Worm (Caenorhabditis elegans) whole organism, early embryonic: ENCODE results near the gene T05C3.2.

Source experiments
- F13C5.2 ChIP-seq: sonication (generic microtip); optimal IDR thresholded peaks from 2 replicates; lab custom pipeline; 2017; ENCODE audit warnings: mild to moderate bottlenecking, missing genetic modification characterization, inconsistent platforms, missing compliant biosample characterization
- aly-1 ChIP-seq: sonication (generic microtip); optimal IDR thresholded peaks from 2 replicates; lab custom pipeline; 2016; ENCODE audit warnings: missing genetic modification characterization, missing compliant biosample characterization
- ama-1 ChIP-seq: fragments of 150-350 bp; optimal IDR thresholded peaks from 2 replicates; lab custom pipeline; 2014
- ceh-13 ChIP-seq: fragments of 200-800 bp; sonication (Bioruptor generic); optimal IDR thresholded peaks from 2 replicates; lab custom pipeline; 2018; ENCODE audit warnings: mild to moderate bottlenecking, missing genetic modification characterization, missing compliant biosample characterization
- ceh-36 ChIP-seq: sonication (generic microtip); optimal IDR thresholded peaks from 2 replicates; lab custom pipeline; 2016; ENCODE audit warnings: missing genetic modification characterization, inconsistent platforms, missing compliant biosample characterization
- ets-7 ChIP-seq: sonication (generic microtip); optimal IDR thresholded peaks from 2 replicates; lab custom pipeline; 2016; ENCODE audit warnings: missing genotype, missing genetic modification characterization, missing compliant biosample characterization
- hmbx-1 ChIP-seq: sonication (generic microtip); optimal IDR thresholded peaks from 2 replicates; lab custom pipeline; 2016; ENCODE audit warnings: mild to moderate bottlenecking, missing genetic modification characterization, missing compliant biosample characterization
- hmg-4 ChIP-seq: fragments of 200-800 bp; sonication (Bioruptor generic); optimal IDR thresholded peaks from 2 replicates; lab custom pipeline; 2018; ENCODE audit warnings: mild to moderate bottlenecking, missing genetic modification characterization, missing compliant biosample characterization
- hnd-1 ChIP-seq: sonication (generic microtip); optimal IDR thresholded peaks from 2 replicates; lab custom pipeline; 2016; ENCODE audit warnings: missing genetic modification characterization, missing compliant biosample characterization
- pes-1 ChIP-seq: fragments of 200-800 bp; sonication (Bioruptor generic); IDR thresholded peaks from 2 replicates; pipeline ENCODE4 v1.3.6; 2022; ENCODE audit warnings: missing genetic modification reagents, missing genetic modification characterization, missing compliant biosample characterization
- scrt-1 ChIP-seq: fragments of 200-800 bp; sonication (Bioruptor generic); IDR thresholded peaks from 2 replicates; pipeline ENCODE4 v1.3.6; 2022; ENCODE audit warnings: missing genetic modification characterization, missing compliant biosample characterization
- sea-1 ChIP-seq: fragments of 200-800 bp; sonication (Bioruptor generic); conservative IDR thresholded peaks from 2 replicates; pipeline ENCODE4 v1.3.6; 2022; ENCODE audit warnings: missing genetic modification characterization, missing compliant biosample characterization
- tbx-37 ChIP-seq: fragments of 200-800 bp; sonication (Bioruptor generic); conservative IDR thresholded peaks from 2 replicates; pipeline ENCODE4 v1.3.6; 2022; ENCODE audit warnings: missing genetic modification reagents, missing genetic modification characterization, missing compliant biosample characterization

DNA sequence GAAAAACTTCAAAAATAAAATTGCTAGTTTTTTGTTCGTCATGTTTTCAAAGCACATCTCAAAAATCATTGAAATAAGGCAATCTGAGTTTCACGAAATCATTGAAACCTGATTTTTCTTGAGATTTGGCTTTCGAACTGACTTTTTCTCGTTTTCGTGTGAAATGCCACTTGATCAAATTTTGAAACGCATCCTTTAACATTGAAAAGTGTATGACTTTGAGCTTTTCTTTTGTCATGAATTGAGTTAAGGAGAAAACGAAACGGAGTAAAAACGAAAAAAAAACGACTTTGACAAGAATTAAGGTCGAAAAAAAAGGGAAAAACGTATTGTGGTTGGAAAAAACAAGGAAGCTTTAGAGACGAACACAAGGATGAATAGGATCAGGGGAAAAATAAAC lies 38.6 kb upstream of the T05C3.2 start:
- no peak for TF ChIP-seq sea-1 (GFP tag; lab: Robert Waterston, UW)
- no peak for TF ChIP-seq ets-7
- TF ChIP-seq scrt-1 (GFP tag; lab: Robert Waterston, UW), result no peak
- TF ChIP-seq hmg-4, result no peak
- TF ChIP-seq ceh-13 (GFP tag; lab: Kevin White, UChicago), result no peak
- no peak for TF ChIP-seq ama-1 (lab: Kevin White, UChicago)
- no peak for TF ChIP-seq tbx-37 (GFP tag; lab: Robert Waterston, UW)
- no peak for TF ChIP-seq aly-1 (tag; lab: Kevin White, UChicago)
- TF ChIP-seq F13C5.2 (tag; lab: Kevin White, UChicago), result no peak
- TF ChIP-seq hnd-1 (tag; lab: Kevin White, UChicago), result no peak
- no peak for TF ChIP-seq pes-1 (GFP tag; lab: Robert Waterston, UW)
- TF ChIP-seq ceh-36 (tag; lab: Kevin White, UChicago), result no peak
- no peak for TF ChIP-seq hmbx-1
